Worm (Caenorhabditis elegans) whole organism, late embryonic: Measurements from ENCODE around the gene str-93.

Experiments
- K02D7.2 ChIP-seq: sonication (generic microtip); optimal IDR thresholded peaks from 2 replicates; lab custom pipeline; 2017; ENCODE audit warnings: mild to moderate bottlenecking, missing genetic modification characterization, missing compliant biosample characterization
- K09A11.1 ChIP-seq: sonication (generic microtip); optimal IDR thresholded peaks from 2 replicates; lab custom pipeline; 2017; ENCODE audit warnings: antibody characterized with exemption, mild to moderate bottlenecking, missing genetic modification characterization, missing compliant biosample characterization; ENCODE audit not compliant: insufficient read depth
- ceh-19 ChIP-seq: fragments of 200-800 bp; sonication (Bioruptor generic); optimal IDR thresholded peaks from 2 replicates; lab custom pipeline; 2018; ENCODE audit warnings: mild to moderate bottlenecking, missing genetic modification characterization, missing compliant biosample characterization
- ceh-24 ChIP-seq: sonication (generic microtip); optimal IDR thresholded peaks from 2 replicates; lab custom pipeline; 2016; ENCODE audit warnings: mild to moderate bottlenecking, missing genetic modification characterization, missing compliant biosample characterization
- ceh-30 ChIP-seq: fragments of 150-350 bp; optimal IDR thresholded peaks from 2 replicates; lab custom pipeline; 2014; ENCODE audit warnings: missing biosample characterization, missing genetic modification characterization
- ceh-45 ChIP-seq: fragments of 200-800 bp; sonication (Bioruptor generic); IDR thresholded peaks from 2 replicates; pipeline ENCODE4 v1.3.6; 2022; ENCODE audit warnings: missing genetic modification reagents, missing genetic modification characterization, missing compliant biosample characterization
- ceh-48 ChIP-seq: sonication (generic microtip); optimal IDR thresholded peaks from 2 replicates; lab custom pipeline; 2016; ENCODE audit warnings: missing genetic modification characterization, inconsistent platforms, missing compliant biosample characterization
- dmd-4 ChIP-seq: sonication (generic microtip); optimal IDR thresholded peaks from 2 replicates; lab custom pipeline; 2016; ENCODE audit warnings: borderline replicate concordance, missing genetic modification characterization, missing compliant biosample characterization
- hlh-15 ChIP-seq: sonication (generic microtip); optimal IDR thresholded peaks from 2 replicates; lab custom pipeline; 2016; ENCODE audit warnings: missing genetic modification characterization, missing compliant biosample characterization
- madf-2 ChIP-seq: sonication (generic microtip); optimal IDR thresholded peaks from 2 replicates; lab custom pipeline; 2017; ENCODE audit warnings: missing genetic modification characterization, missing compliant biosample characterization
- sox-4 ChIP-seq: sonication (generic microtip); optimal IDR thresholded peaks from 2 replicates; lab custom pipeline; 2017; ENCODE audit warnings: mild to moderate bottlenecking, missing genetic modification characterization, inconsistent platforms, missing compliant biosample characterization
- unc-55 ChIP-seq: sonication (generic microtip); optimal IDR thresholded peaks from 2 replicates; lab custom pipeline; 2017; ENCODE audit warnings: missing biosample characterization, missing genetic modification reagents, missing genetic modification characterization

- TF ChIP-seq madf-2 (tag; lab: Kevin White, UChicago) (no peak), dmd-4 (tag; lab: Kevin White, UChicago) (no peak), K02D7.2 (tag; lab: Kevin White, UChicago) (no peak), ceh-24 (no peak), sox-4 (no peak), ceh-45 (no peak), K09A11.1 (tag; lab: Kevin White, UChicago) (no peak), ceh-30 (tag; lab: Kevin White, UChicago) (no peak), hlh-15 (tag; lab: Kevin White, UChicago) (no peak), unc-55 (GFP tag; lab: Kevin White, UChicago) (no peak), ceh-19 (no peak), ceh-48 (tag; lab: Kevin White, UChicago) (no peak)
Measured at ce11 chrV:17699097-17699496, 25.9 kb upstream of the str-93 start, which contains the start of gene Y26G10.4.
